Worm (Caenorhabditis elegans) whole organism, young adult: ENCODE data around the gene del-10.

Source experiments
- C17E4.6 ChIP-seq: fragments of 200-800 bp; sonication (Bioruptor generic); IDR thresholded peaks from 2 replicates; pipeline ENCODE4 v1.3.6; 2022; ENCODE audit warnings: missing genetic modification reagents, missing genetic modification characterization, missing compliant biosample characterization
- F37B4.10 ChIP-seq: fragments of 200-800 bp; sonication (Bioruptor generic); IDR thresholded peaks from 2 replicates; pipeline ENCODE4 v1.3.6; 2022; ENCODE audit warnings: missing genetic modification characterization, missing compliant biosample characterization
- F49E8.2 ChIP-seq: sonication (generic microtip); optimal IDR thresholded peaks from 3 replicates; lab custom pipeline; 2017; ENCODE audit warnings: missing genetic modification characterization, mild to moderate bottlenecking, missing compliant biosample characterization, antibody characterized with exemption, moderate library complexity; ENCODE audit not compliant: insufficient read depth
- K11D2.4 ChIP-seq: fragments of 200-800 bp; sonication (Bioruptor generic); IDR thresholded peaks from 2 replicates; pipeline ENCODE4 v1.3.6; 2022; ENCODE audit warnings: missing genetic modification reagents, missing genetic modification characterization, missing compliant biosample characterization
- K12H6.12 ChIP-seq: fragments of 200-800 bp; sonication (Bioruptor generic); optimal IDR thresholded peaks from 2 replicates; lab custom pipeline; 2018; ENCODE audit warnings: mild to moderate bottlenecking, missing genetic modification characterization, missing compliant biosample characterization
- Y53G8AR.9 ChIP-seq: fragments of 200-800 bp; sonication (Bioruptor generic); conservative IDR thresholded peaks from 2 replicates; pipeline ENCODE4 v1.3.6; 2022; ENCODE audit warnings: missing genetic modification reagents, missing genetic modification characterization, missing compliant biosample characterization
- atf-7 ChIP-seq: sonication (generic microtip); optimal IDR thresholded peaks from 2 replicates; lab custom pipeline; 2017; ENCODE audit warnings: mild to moderate bottlenecking, missing genetic modification characterization, missing compliant biosample characterization
- athp-1 ChIP-seq: sonication (generic microtip); optimal IDR thresholded peaks from 2 replicates; lab custom pipeline; 2017; ENCODE audit warnings: mild to moderate bottlenecking, missing genetic modification characterization, missing compliant biosample characterization
- attf-3 ChIP-seq: fragments of 200-800 bp; sonication (Bioruptor generic); conservative IDR thresholded peaks from 2 replicates; pipeline ENCODE4 v1.3.6; 2022; ENCODE audit warnings: missing genetic modification reagents, missing genetic modification characterization, missing compliant biosample characterization
- cebp-2 ChIP-seq: fragments of 200-800 bp; sonication (Bioruptor generic); IDR thresholded peaks from 2 replicates; pipeline ENCODE4 v1.3.6; 2022; ENCODE audit warnings: missing genetic modification characterization, missing compliant biosample characterization
- ceh-27 ChIP-seq: fragments of 200-800 bp; sonication (Bioruptor generic); optimal IDR thresholded peaks from 2 replicates; lab custom pipeline; 2018; ENCODE audit warnings: mild to moderate bottlenecking, missing genetic modification characterization, moderate library complexity, missing compliant biosample characterization
- ceh-40 ChIP-seq: fragments of 200-800 bp; sonication (Bioruptor generic); IDR thresholded peaks from 2 replicates; pipeline ENCODE4 v1.3.6; 2022; ENCODE audit warnings: missing genetic modification characterization, missing compliant biosample characterization
- ceh-91 ChIP-seq: fragments of 200-800 bp; sonication (Bioruptor generic); IDR thresholded peaks from 2 replicates; pipeline ENCODE4 v1.3.6; 2022; ENCODE audit warnings: missing genetic modification reagents, missing genetic modification characterization, missing compliant biosample characterization
- dpff-1 ChIP-seq: sonication (generic microtip); optimal IDR thresholded peaks from 2 replicates; lab custom pipeline; 2017; ENCODE audit warnings: mild to moderate bottlenecking, missing genetic modification characterization, missing compliant biosample characterization
- egl-44 ChIP-seq: fragments of 200-800 bp; sonication (Bioruptor generic); IDR thresholded peaks from 2 replicates; pipeline ENCODE4 v1.3.6; 2022; ENCODE audit warnings: missing genetic modification reagents, missing genetic modification characterization, missing compliant biosample characterization
- ekl-4 ChIP-seq: fragments of 200-800 bp; sonication (Bioruptor generic); IDR thresholded peaks from 2 replicates; pipeline ENCODE4 v1.3.6; 2022; ENCODE audit warnings: missing genetic modification reagents, missing genetic modification characterization, missing compliant biosample characterization
- gei-17 ChIP-seq: fragments of 200-800 bp; sonication (Bioruptor generic); optimal IDR thresholded peaks from 2 replicates; lab custom pipeline; 2018; ENCODE audit warnings: mild to moderate bottlenecking, missing genetic modification characterization, missing compliant biosample characterization
- him-1 ChIP-seq: sonication (generic microtip); optimal IDR thresholded peaks from 2 replicates; lab custom pipeline; 2016; ENCODE audit warnings: missing genotype, missing genetic modification reagents, missing genetic modification characterization, missing compliant biosample characterization
- hmg-1.2 ChIP-seq: fragments of 200-800 bp; sonication (Bioruptor generic); IDR thresholded peaks from 2 replicates; pipeline ENCODE4 v1.3.6; 2022; ENCODE audit warnings: missing genetic modification reagents, missing genetic modification characterization, missing compliant biosample characterization
- hrde-1 ChIP-seq: sonication (generic microtip); optimal IDR thresholded peaks from 2 replicates; lab custom pipeline; 2016; ENCODE audit warnings: missing genetic modification characterization, mild to moderate bottlenecking, missing compliant biosample characterization, moderate library complexity, missing genotype, missing genetic modification reagents, borderline replicate concordance
- lag-1 ChIP-seq: fragments of 200-800 bp; sonication (Bioruptor generic); IDR thresholded peaks from 2 replicates; pipeline ENCODE4 v1.3.6; 2022; ENCODE audit warnings: missing genetic modification reagents, missing genetic modification characterization, missing compliant biosample characterization
- let-607 ChIP-seq, 2 experiments: fragments of 200-800 bp in 1 of 2; sonication (Bioruptor generic) in 1 of 2; sonication (generic microtip) in 1 of 2; optimal IDR thresholded peaks; 2 replicates each; lab custom pipeline; 2016 to 2018; ENCODE audit warnings: mild to moderate bottlenecking in 2 of 2, missing compliant biosample characterization in 2 of 2, missing genetic modification characterization in 2 of 2, moderate library complexity in 2 of 2, missing genotype in 1 of 2
- lsl-1 ChIP-seq: fragments of 200-800 bp; sonication (Bioruptor generic); optimal IDR thresholded peaks from 2 replicates; lab custom pipeline; 2018; ENCODE audit warnings: mild to moderate bottlenecking, missing genetic modification characterization, moderate library complexity, missing compliant biosample characterization
- lsy-27 ChIP-seq: sonication (generic microtip); optimal IDR thresholded peaks from 2 replicates; lab custom pipeline; 2017; ENCODE audit warnings: missing genetic modification characterization, mild to moderate bottlenecking, missing compliant biosample characterization, antibody characterized with exemption, missing genotype, borderline replicate concordance; ENCODE audit not compliant: insufficient read depth
- madf-10 ChIP-seq: sonication (generic microtip); optimal IDR thresholded peaks from 2 replicates; lab custom pipeline; 2016; ENCODE audit warnings: mild to moderate bottlenecking, missing genetic modification characterization, missing compliant biosample characterization
- madf-3 ChIP-seq: fragments of 200-800 bp; sonication (Bioruptor generic); IDR thresholded peaks from 2 replicates; pipeline ENCODE4 v1.3.6; 2022; ENCODE audit warnings: missing genetic modification reagents, missing genetic modification characterization, missing compliant biosample characterization
- madf-6 ChIP-seq: fragments of 200-800 bp; sonication (Bioruptor generic); IDR thresholded peaks from 2 replicates; pipeline ENCODE4 v1.3.6; 2022; ENCODE audit warnings: missing genetic modification reagents, missing genetic modification characterization, missing compliant biosample characterization
- nhr-80 ChIP-seq: sonication (generic microtip); optimal IDR thresholded peaks from 2 replicates; lab custom pipeline; 2016; ENCODE audit warnings: missing genetic modification characterization, missing compliant biosample characterization
- repo-1 ChIP-seq: sonication (generic microtip); optimal IDR thresholded peaks from 2 replicates; lab custom pipeline; 2017; ENCODE audit warnings: mild to moderate bottlenecking, missing genetic modification characterization, missing compliant biosample characterization
- rpc-1 ChIP-seq, 2 experiments: fragments of 150-350 bp in 1 of 2; sonication (generic microtip) in 1 of 2; optimal IDR thresholded peaks; 2 replicates each; lab custom pipeline; 2014 to 2018; ENCODE audit warnings: missing biosample characterization in 1 of 2, missing genetic modification characterization in 1 of 2, missing genetic modification reagents in 1 of 2, missing genotype in 1 of 2
- sea-2 ChIP-seq: fragments of 200-800 bp; sonication (Bioruptor generic); IDR thresholded peaks from 2 replicates; pipeline ENCODE4 v1.3.6; 2022; ENCODE audit warnings: missing genetic modification characterization, missing compliant biosample characterization
- snpc-1.1 ChIP-seq: sonication (generic microtip); optimal IDR thresholded peaks from 2 replicates; lab custom pipeline; 2017; ENCODE audit warnings: missing genetic modification characterization, mild to moderate bottlenecking, missing compliant biosample characterization, antibody characterized with exemption, moderate library complexity, missing genotype, missing genetic modification reagents; ENCODE audit not compliant: insufficient read depth
- xnd-1 ChIP-seq: sonication (generic microtip); optimal IDR thresholded peaks from 2 replicates; lab custom pipeline; 2016; ENCODE audit warnings: missing genotype, missing genetic modification reagents, missing genetic modification characterization, missing compliant biosample characterization
- ztf-25 ChIP-seq: fragments of 200-800 bp; sonication (Bioruptor generic); IDR thresholded peaks from 2 replicates; pipeline ENCODE4 v1.3.6; 2022; ENCODE audit warnings: missing genetic modification reagents, missing genetic modification characterization, missing compliant biosample characterization
- ztf-6 ChIP-seq: fragments of 200-800 bp; sonication (Bioruptor generic); IDR thresholded peaks from 2 replicates; pipeline ENCODE4 v1.3.6; 2022; ENCODE audit warnings: missing genetic modification reagents, missing genetic modification characterization, missing compliant biosample characterization

Gene del-10

ce11 chrII:6448656-6449055, 33.3 kb downstream of the del-10 start:
- peak; percentile 58 for TF ChIP-seq nhr-80 (tag; lab: Kevin White, UChicago)
- TF ChIP-seq attf-3: no peak

- TF ChIP-seq hmg-1.2 (GFP tag; lab: Robert Waterston, UW) (no peak), ceh-40 (GFP tag; lab: Robert Waterston, UW) (no peak), Y53G8AR.9 (GFP tag; lab: Robert Waterston, UW) (no peak), him-1 (tag; lab: Kevin White, UChicago) (no peak)
Measured at ce11 chrII:6448189-6448588, 33.7 kb downstream of the del-10 start.

ce11 chrII:6443710-6444109, 38.2 kb downstream of the del-10 start, which contains the start of gene K06A1.2:
TSS of gene K06A1.2 (plus strand) at chrII:6444010.
- TF ChIP-seq gei-17 (GFP tag; lab: Kevin White, UChicago) (no peak), ceh-91 (GFP tag; lab: Robert Waterston, UW) (no peak), xnd-1 (tag; lab: Kevin White, UChicago) (no peak), nhr-80 (tag; lab: Kevin White, UChicago) (no peak), F37B4.10 (no peak), ceh-27 (no peak), ztf-6 (GFP tag; lab: Robert Waterston, UW) (no peak), K12H6.12 (tag; lab: Kevin White, UChicago) (no peak), madf-6 (GFP tag; lab: Robert Waterston, UW) (no peak), let-607 (tag; optimal IDR thresholded peaks at IDR 0.05; lab: Kevin White, UChicago) (no peak), ekl-4 (GFP tag; lab: Robert Waterston, UW) (no peak), egl-44 (no peak), athp-1 (no peak), dpff-1 (no peak), atf-7 (no peak), sea-2 (GFP tag; lab: Robert Waterston, UW) (no peak), cebp-2 (GFP tag; lab: Robert Waterston, UW) (no peak)

- TF ChIP-seq repo-1 (tag; lab: Kevin White, UChicago): no peak
- no peak for TF ChIP-seq snpc-1.1 (tag; lab: Kevin White, UChicago)
- TF ChIP-seq F49E8.2 (tag; lab: Kevin White, UChicago): no peak
- no peak for TF ChIP-seq sea-2 (GFP tag; lab: Robert Waterston, UW)
- TF ChIP-seq lag-1 (GFP tag; lab: Robert Waterston, UW): no peak
- TF ChIP-seq ceh-27: no peak
- TF ChIP-seq ekl-4 (GFP tag; lab: Robert Waterston, UW): no peak
- TF ChIP-seq madf-3 (GFP tag; lab: Robert Waterston, UW): no peak
- TF ChIP-seq K11D2.4: no peak
Measured at ce11 chrII:6441128-6441527, 40.8 kb downstream of the del-10 start, which contains the start of gene cutl-16. TSS of gene cutl-16 (plus strand) at chrII:6441428.

ce11 chrII:6436845-6437244, 45.1 kb downstream of the del-10 start:
- no peak for TF ChIP-seq madf-10
- TF ChIP-seq C17E4.6: no peak

- TF ChIP-seq hrde-1 (tag; lab: Kevin White, UChicago) (no peak), Y53G8AR.9 (GFP tag; lab: Robert Waterston, UW) (no peak), ztf-25 (GFP tag; lab: Robert Waterston, UW) (no peak), lsy-27 (tag; lab: Kevin White, UChicago) (no peak), lsl-1 (GFP tag; lab: Kevin White, UChicago) (no peak), rpc-1 (optimal IDR thresholded peaks at IDR 0.05; lab: Kevin White, UChicago) (no peak), rpc-1 (tag; optimal IDR thresholded peaks at IDR 0.05; lab: Kevin White, UChicago) (no peak)
Measured at ce11 chrII:6425993-6426392, 55.9 kb downstream of the del-10 start, which contains the start of gene col-75. TSS of gene col-75 (plus strand) at chrII:6426293.
